Worm (Caenorhabditis elegans) whole organism, late embryonic: ENCODE results near the gene F02D8.4.
"Not testable (repeated sequence)": the region's sequence is repeated elsewhere in the genome, so short reads cannot be mapped to it uniquely, and the experiment has no call there.

Experiments used
- ceh-24 ChIP-seq: sonication (generic microtip); optimal IDR thresholded peaks from 2 replicates; lab custom pipeline; 2016; ENCODE audit warnings: mild to moderate bottlenecking, missing genetic modification characterization, missing compliant biosample characterization
- elt-4 ChIP-seq: sonication (generic microtip); optimal IDR thresholded peaks from 2 replicates; lab custom pipeline; 2016; ENCODE audit warnings: missing genetic modification characterization, missing compliant biosample characterization
- hlh-6 ChIP-seq: sonication (generic microtip); optimal IDR thresholded peaks from 2 replicates; lab custom pipeline; 2016; ENCODE audit warnings: missing genotype, missing genetic modification characterization, missing compliant biosample characterization
- lin-11 ChIP-seq: fragments of 200-800 bp; sonication (Bioruptor generic); optimal IDR thresholded peaks from 2 replicates; lab custom pipeline; 2018; ENCODE audit warnings: mild to moderate bottlenecking, missing genetic modification characterization, missing compliant biosample characterization
- nfya-1 ChIP-seq: sonication (generic microtip); optimal IDR thresholded peaks from 2 replicates; lab custom pipeline; 2017; ENCODE audit warnings: missing genetic modification characterization, mild to moderate bottlenecking, missing compliant biosample characterization, antibody characterized with exemption, moderate library complexity
- nhr-11 ChIP-seq: fragments of 150-350 bp; optimal IDR thresholded peaks from 2 replicates; lab custom pipeline; 2014; ENCODE audit warnings: missing biosample characterization, missing genetic modification characterization
- pag-3 ChIP-seq: sonication (generic microtip); optimal IDR thresholded peaks from 2 replicates; lab custom pipeline; 2016; ENCODE audit warnings: missing compliant biosample characterization, missing genetic modification characterization, borderline replicate concordance
- pha-4 ChIP-seq: fragments of 150-350 bp; optimal IDR thresholded peaks from 2 replicates; lab custom pipeline; 2018; ENCODE audit warnings: missing biosample characterization, missing genetic modification reagents, missing genetic modification characterization

DNA sequence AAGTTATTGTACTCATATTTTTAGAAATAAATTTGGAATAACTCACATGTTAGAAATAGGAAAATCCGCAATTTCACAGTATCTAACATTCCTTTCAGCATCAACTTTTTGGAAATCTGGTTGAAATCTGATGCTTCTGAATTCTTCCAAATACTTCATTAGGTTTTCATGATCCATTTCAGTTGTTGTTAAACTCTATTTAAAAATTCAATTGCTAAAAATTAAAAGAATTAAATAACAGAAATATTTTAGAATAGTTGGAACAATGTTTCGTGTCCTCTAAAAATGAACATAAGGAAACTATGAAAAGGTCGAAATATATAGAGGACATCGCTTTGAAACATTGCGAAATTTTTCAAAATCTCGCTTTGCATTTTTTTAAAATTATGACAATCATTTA, 46.7 kb downstream of the F02D8.4 start, which contains the start of gene cng-1:
- not testable (repeated sequence) for TF ChIP-seq elt-4 (tag; lab: Kevin White, UChicago); nfya-1 (tag; lab: Kevin White, UChicago); ceh-24 (tag; lab: Kevin White, UChicago); pha-4 (tag; lab: Kevin White, UChicago); hlh-6 (tag; lab: Kevin White, UChicago); lin-11 (tag; lab: Kevin White, UChicago); nhr-11 (tag; lab: Kevin White, UChicago); pag-3
